Worm (Caenorhabditis elegans) whole organism, mixed stage, embryonic: Measurements from ENCODE around the gene C17G10.10.

Source experiments
- bed-3 ChIP-seq: fragments of 200-800 bp; sonication (Bioruptor generic); optimal IDR thresholded peaks from 3 replicates; lab custom pipeline; 2018; ENCODE audit warnings: mild to moderate bottlenecking, missing genetic modification characterization, moderate library complexity, missing compliant biosample characterization
- blmp-1 ChIP-seq: fragments of 150-350 bp; optimal IDR thresholded peaks from 2 replicates; lab custom pipeline; 2014; ENCODE audit warnings: missing biosample characterization, missing genetic modification characterization
- ceh-43 ChIP-seq: fragments of 200-800 bp; sonication (Bioruptor generic); optimal IDR thresholded peaks from 2 replicates; lab custom pipeline; 2018; ENCODE audit warnings: mild to moderate bottlenecking, missing genetic modification characterization, moderate library complexity, missing compliant biosample characterization
- ces-1 ChIP-seq: fragments of 150-350 bp; optimal IDR thresholded peaks from 2 replicates; lab custom pipeline; 2014; ENCODE audit warnings: missing biosample characterization, missing genetic modification reagents, missing genetic modification characterization
- flh-1 ChIP-seq: fragments of 200-800 bp; sonication (Bioruptor generic); optimal IDR thresholded peaks from 2 replicates; lab custom pipeline; 2018; ENCODE audit warnings: mild to moderate bottlenecking, missing genetic modification characterization, moderate library complexity, missing compliant biosample characterization
- lin-32 ChIP-seq: fragments of 200-800 bp; sonication (Bioruptor generic); optimal IDR thresholded peaks from 2 replicates; lab custom pipeline; 2018; ENCODE audit warnings: mild to moderate bottlenecking, missing genetic modification characterization, missing compliant biosample characterization
- nhr-12 ChIP-seq: fragments of 150-350 bp; optimal IDR thresholded peaks from 2 replicates; lab custom pipeline; 2014; ENCODE audit warnings: missing biosample characterization, missing genetic modification characterization
- nhr-2 ChIP-seq: fragments of 150-350 bp; optimal IDR thresholded peaks from 2 replicates; lab custom pipeline; 2014; ENCODE audit warnings: missing biosample characterization, missing genetic modification characterization
- snpc-4 ChIP-seq: fragments of 150-350 bp; optimal IDR thresholded peaks from 2 replicates; lab custom pipeline; 2014; ENCODE audit warnings: missing biosample characterization, missing genetic modification characterization
- unc-120 ChIP-seq: sonication (generic microtip); optimal IDR thresholded peaks from 2 replicates; lab custom pipeline; 2017; ENCODE audit warnings: missing genetic modification characterization, missing compliant biosample characterization; ENCODE audit not compliant: poor library complexity, severe bottlenecking

The C17G10.10 gene

DNA sequence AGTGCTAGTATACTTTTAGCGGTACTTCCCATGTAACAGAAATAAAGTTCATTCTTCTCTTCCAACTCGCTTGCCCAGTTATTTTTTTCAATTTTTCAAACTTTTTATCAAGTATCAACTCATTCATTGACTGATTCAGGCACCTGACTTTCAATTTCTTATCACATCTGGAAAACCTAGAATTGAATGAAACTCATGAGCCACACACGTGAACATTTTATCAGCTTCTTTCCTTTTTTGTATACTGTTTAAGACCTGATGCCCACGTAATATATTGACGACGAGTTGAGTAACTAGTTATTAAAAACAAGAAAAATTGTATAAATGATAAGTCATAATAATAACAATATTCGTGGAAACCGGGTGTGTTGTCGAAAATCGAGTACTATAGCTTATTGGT lies 45.6 kb downstream of the C17G10.10 start:
- TF ChIP-seq snpc-4 (tag; lab: Kevin White, UChicago) (no peak), nhr-12 (tag; lab: Kevin White, UChicago) (no peak), unc-120 (no peak), blmp-1 (tag; lab: Kevin White, UChicago) (no peak), lin-32 (no peak), ceh-43 (no peak), bed-3 (no peak)
- TF ChIP-seq, all 35 proteins: peak for 0

DNA sequence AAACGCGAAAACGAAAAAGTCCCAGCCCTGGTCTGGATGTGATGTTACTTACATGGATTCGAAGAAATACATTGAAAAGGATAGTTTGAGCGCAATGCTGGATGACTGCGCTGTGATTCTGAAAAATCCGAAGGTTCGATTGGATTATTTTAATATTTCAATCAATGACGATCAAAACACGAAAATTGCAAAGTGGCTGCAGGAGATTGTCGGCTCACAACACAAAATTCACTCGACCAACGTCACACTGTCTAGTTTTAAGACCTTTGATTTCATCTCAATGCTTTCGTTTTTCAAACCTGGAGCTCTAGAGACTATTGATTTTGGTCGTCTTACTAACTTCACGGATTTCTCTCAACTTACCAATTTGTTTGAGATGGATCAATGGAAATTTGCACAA lies 47.7 kb downstream of the C17G10.10 start, which contains the start of gene C17C3.5:
TSS of gene C17C3.5 (plus strand) at position 301 of the 400 bp plus-strand sequence.
- TF ChIP-seq flh-1 (GFP tag; lab: Kevin White, UChicago), result no peak
- no peak for TF ChIP-seq nhr-2
- no peak for TF ChIP-seq ces-1
- TF ChIP-seq nhr-12 (tag; lab: Kevin White, UChicago), result no peak

DNA sequence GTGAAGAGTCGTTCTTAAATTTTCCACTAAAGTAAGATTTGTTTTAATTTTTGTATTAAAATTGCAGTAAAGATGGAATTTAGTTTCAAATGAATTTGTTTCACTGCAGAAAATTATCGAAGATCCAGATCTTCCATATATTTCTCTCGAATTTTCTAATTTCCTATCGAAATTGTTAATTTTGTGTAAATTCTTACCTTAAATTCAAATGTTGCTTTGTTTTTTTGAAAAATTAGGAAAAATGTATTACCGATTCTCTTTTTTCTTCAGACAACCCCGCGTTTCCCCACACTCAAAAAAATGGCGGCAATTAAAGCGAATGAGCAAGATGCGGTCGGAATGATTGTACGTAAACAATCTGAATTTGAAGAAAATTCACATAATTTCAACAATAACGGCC lies 49.4 kb downstream of the C17G10.10 start, which contains the start of gene C17C3.6:
TSS of gene C17C3.6 (plus strand) at position 301 of the 400 bp plus-strand sequence.
- no peak for TF ChIP-seq nhr-2
